Worm (Caenorhabditis elegans) whole organism, mixed stage, embryonic: ENCODE measurements around the gene cwp-2.

ENCODE experiments used
- M03D4.4 ChIP-seq: sonication (generic microtip); optimal IDR thresholded peaks from 2 replicates; lab custom pipeline; 2017; ENCODE audit warnings: mild to moderate bottlenecking, missing genetic modification characterization, missing compliant biosample characterization
- blmp-1 ChIP-seq: fragments of 150-350 bp; optimal IDR thresholded peaks from 2 replicates; lab custom pipeline; 2014; ENCODE audit warnings: missing biosample characterization, missing genetic modification characterization
- ceh-39 ChIP-seq: fragments of 150-350 bp; optimal IDR thresholded peaks from 2 replicates; lab custom pipeline; 2014; ENCODE audit warnings: missing biosample characterization, missing genetic modification characterization
- ceh-43 ChIP-seq: fragments of 200-800 bp; sonication (Bioruptor generic); optimal IDR thresholded peaks from 2 replicates; lab custom pipeline; 2018; ENCODE audit warnings: mild to moderate bottlenecking, missing genetic modification characterization, moderate library complexity, missing compliant biosample characterization
- ceh-83 ChIP-seq: fragments of 200-800 bp; sonication (Bioruptor generic); optimal IDR thresholded peaks from 2 replicates; lab custom pipeline; 2018; ENCODE audit warnings: mild to moderate bottlenecking, missing genetic modification characterization, missing compliant biosample characterization
- ces-1 ChIP-seq: fragments of 150-350 bp; optimal IDR thresholded peaks from 2 replicates; lab custom pipeline; 2014; ENCODE audit warnings: missing biosample characterization, missing genetic modification reagents, missing genetic modification characterization
- cnd-1 ChIP-seq: fragments of 200-800 bp; sonication (Bioruptor generic); optimal IDR thresholded peaks from 2 replicates; lab custom pipeline; 2018; ENCODE audit warnings: mild to moderate bottlenecking, missing genetic modification characterization, missing compliant biosample characterization
- drap-1 ChIP-seq: fragments of 200-800 bp; sonication (Bioruptor generic); optimal IDR thresholded peaks from 3 replicates; lab custom pipeline; 2018; ENCODE audit warnings: mild to moderate bottlenecking, missing genetic modification characterization, missing compliant biosample characterization
- elt-1 ChIP-seq: sonication (generic microtip); optimal IDR thresholded peaks from 2 replicates; lab custom pipeline; 2017; ENCODE audit warnings: missing genetic modification characterization, mild to moderate bottlenecking, missing compliant biosample characterization, antibody characterized with exemption, moderate library complexity, borderline replicate concordance; ENCODE audit not compliant: insufficient read depth
- elt-3 ChIP-seq: fragments of 150-350 bp; optimal IDR thresholded peaks from 2 replicates; lab custom pipeline; 2014; ENCODE audit warnings: missing biosample characterization, missing genetic modification characterization
- flh-1 ChIP-seq: fragments of 200-800 bp; sonication (Bioruptor generic); optimal IDR thresholded peaks from 2 replicates; lab custom pipeline; 2018; ENCODE audit warnings: mild to moderate bottlenecking, missing genetic modification characterization, moderate library complexity, missing compliant biosample characterization
- ham-2 ChIP-seq: fragments of 200-800 bp; sonication (Bioruptor generic); optimal IDR thresholded peaks from 2 replicates; lab custom pipeline; 2018; ENCODE audit warnings: mild to moderate bottlenecking, missing genetic modification characterization, missing compliant biosample characterization
- hlh-1 ChIP-seq: fragments of 150-350 bp; optimal IDR thresholded peaks from 2 replicates; lab custom pipeline; 2014; ENCODE audit warnings: missing biosample characterization, missing genetic modification reagents, missing genetic modification characterization
- lin-32 ChIP-seq: fragments of 200-800 bp; sonication (Bioruptor generic); optimal IDR thresholded peaks from 2 replicates; lab custom pipeline; 2018; ENCODE audit warnings: mild to moderate bottlenecking, missing genetic modification characterization, missing compliant biosample characterization
- lsy-2 ChIP-seq: fragments of 150-350 bp; optimal IDR thresholded peaks from 2 replicates; lab custom pipeline; 2014; ENCODE audit warnings: missing biosample characterization, missing genetic modification characterization
- mab-5 ChIP-seq: fragments of 150-350 bp; optimal IDR thresholded peaks from 2 replicates; lab custom pipeline; 2014; ENCODE audit warnings: missing biosample characterization, missing genetic modification characterization
- mls-2 ChIP-seq: sonication (generic microtip); optimal IDR thresholded peaks from 2 replicates; lab custom pipeline; 2016; ENCODE audit warnings: mild to moderate bottlenecking, missing genetic modification characterization, moderate library complexity, missing compliant biosample characterization
- nhr-12 ChIP-seq: fragments of 150-350 bp; optimal IDR thresholded peaks from 2 replicates; lab custom pipeline; 2014; ENCODE audit warnings: missing biosample characterization, missing genetic modification characterization
- nhr-2 ChIP-seq: fragments of 150-350 bp; optimal IDR thresholded peaks from 2 replicates; lab custom pipeline; 2014; ENCODE audit warnings: missing biosample characterization, missing genetic modification characterization
- nhr-237 ChIP-seq: fragments of 150-350 bp; optimal IDR thresholded peaks from 2 replicates; lab custom pipeline; 2014; ENCODE audit warnings: missing biosample characterization, missing genetic modification characterization
- nhr-28 ChIP-seq: fragments of 150-350 bp; optimal IDR thresholded peaks from 2 replicates; lab custom pipeline; 2014; ENCODE audit warnings: missing biosample characterization, missing genetic modification characterization
- nhr-76 ChIP-seq: sonication (generic microtip); optimal IDR thresholded peaks from 2 replicates; lab custom pipeline; 2017; ENCODE audit warnings: missing biosample characterization, missing genetic modification characterization
- pha-4 ChIP-seq: fragments of 150-350 bp; optimal IDR thresholded peaks from 2 replicates; lab custom pipeline; 2018; ENCODE audit warnings: missing biosample characterization, missing genetic modification reagents, missing genetic modification characterization
- sem-2 ChIP-seq: fragments of 200-800 bp; sonication (Bioruptor generic); optimal IDR thresholded peaks from 2 replicates; lab custom pipeline; 2018; ENCODE audit warnings: mild to moderate bottlenecking, missing genetic modification characterization, missing compliant biosample characterization
- snpc-4 ChIP-seq: fragments of 150-350 bp; optimal IDR thresholded peaks from 2 replicates; lab custom pipeline; 2014; ENCODE audit warnings: missing biosample characterization, missing genetic modification characterization
- sptf-1 ChIP-seq: sonication (generic microtip); optimal IDR thresholded peaks from 2 replicates; lab custom pipeline; 2017; ENCODE audit warnings: mild to moderate bottlenecking, missing genetic modification characterization, moderate library complexity, missing compliant biosample characterization
- tbx-8 ChIP-seq: fragments of 200-800 bp; sonication (Bioruptor generic); optimal IDR thresholded peaks from 2 replicates; lab custom pipeline; 2018; ENCODE audit warnings: mild to moderate bottlenecking, missing genetic modification characterization, moderate library complexity, missing compliant biosample characterization
- unc-120 ChIP-seq: sonication (generic microtip); optimal IDR thresholded peaks from 2 replicates; lab custom pipeline; 2017; ENCODE audit warnings: missing genetic modification characterization, missing compliant biosample characterization; ENCODE audit not compliant: poor library complexity, severe bottlenecking
- unc-39 ChIP-seq: fragments of 150-350 bp; optimal IDR thresholded peaks from 2 replicates; lab custom pipeline; 2014; ENCODE audit warnings: missing biosample characterization, missing genetic modification characterization
- unc-62 ChIP-seq: fragments of 150-350 bp; optimal IDR thresholded peaks from 2 replicates; lab custom pipeline; 2014; ENCODE audit warnings: missing biosample characterization, missing genetic modification reagents, missing genetic modification characterization
- zip-8 ChIP-seq: fragments of 150-350 bp; optimal IDR thresholded peaks from 2 replicates; lab custom pipeline; 2014; ENCODE audit warnings: missing biosample characterization, missing genetic modification characterization
- ztf-11 ChIP-seq: fragments of 150-350 bp; optimal IDR thresholded peaks from 2 replicates; lab custom pipeline; 2014; ENCODE audit warnings: missing biosample characterization, missing genetic modification characterization

The cwp-2 gene

ce11 chrV:4823683-4824391, 18.6 kb downstream of the cwp-2 start:
- no peak for TF ChIP-seq sem-2 (GFP tag; lab: Kevin White, UChicago)
- TF ChIP-seq ceh-43 (GFP tag; lab: Kevin White, UChicago): no peak
- TF ChIP-seq drap-1 (GFP tag; lab: Kevin White, UChicago): no peak
- no peak for TF ChIP-seq snpc-4 (tag; lab: Kevin White, UChicago)
- TF ChIP-seq nhr-76 (tag; lab: Kevin White, UChicago): no peak
- TF ChIP-seq unc-62: no peak
- TF ChIP-seq unc-39 (tag; lab: Kevin White, UChicago): no peak
- no peak for TF ChIP-seq nhr-237 (tag; lab: Kevin White, UChicago)
- TF ChIP-seq pha-4 (tag; lab: Kevin White, UChicago): no peak
- no peak for TF ChIP-seq ham-2 (GFP tag; lab: Kevin White, UChicago)
- no peak for TF ChIP-seq zip-8 (tag; lab: Kevin White, UChicago)
- no peak for TF ChIP-seq lin-32 (GFP tag; lab: Kevin White, UChicago)
- TF ChIP-seq ceh-39: no peak
- TF ChIP-seq mls-2: no peak
- TF ChIP-seq nhr-2 (tag; lab: Kevin White, UChicago): no peak

- no peak for TF ChIP-seq unc-39 (tag; lab: Kevin White, UChicago)
- no peak for TF ChIP-seq unc-120 (tag; lab: Kevin White, UChicago)
- TF ChIP-seq hlh-1 (tag; lab: Kevin White, UChicago): no peak
- TF ChIP-seq elt-3 (tag; lab: Kevin White, UChicago): no peak
- no peak for TF ChIP-seq cnd-1 (tag; lab: Kevin White, UChicago)
- TF ChIP-seq ceh-39: no peak
- TF ChIP-seq ztf-11 (tag; lab: Kevin White, UChicago): no peak
- TF ChIP-seq sptf-1 (tag; lab: Kevin White, UChicago): no peak
- no peak for TF ChIP-seq lsy-2 (tag; lab: Kevin White, UChicago)
- TF ChIP-seq blmp-1 (tag; lab: Kevin White, UChicago): no peak
- no peak for TF ChIP-seq ceh-83 (GFP tag; lab: Kevin White, UChicago)
- no peak for TF ChIP-seq lin-32 (GFP tag; lab: Kevin White, UChicago)
- no peak for TF ChIP-seq nhr-28
- no peak for TF ChIP-seq pha-4 (tag; lab: Kevin White, UChicago)
Observed at ce11 chrV:4823323-4823682, 19.1 kb downstream of the cwp-2 start, which contains the start of gene adss-1. Gene adss-1 (minus strand): TSS chrV:4823423.

DNA sequence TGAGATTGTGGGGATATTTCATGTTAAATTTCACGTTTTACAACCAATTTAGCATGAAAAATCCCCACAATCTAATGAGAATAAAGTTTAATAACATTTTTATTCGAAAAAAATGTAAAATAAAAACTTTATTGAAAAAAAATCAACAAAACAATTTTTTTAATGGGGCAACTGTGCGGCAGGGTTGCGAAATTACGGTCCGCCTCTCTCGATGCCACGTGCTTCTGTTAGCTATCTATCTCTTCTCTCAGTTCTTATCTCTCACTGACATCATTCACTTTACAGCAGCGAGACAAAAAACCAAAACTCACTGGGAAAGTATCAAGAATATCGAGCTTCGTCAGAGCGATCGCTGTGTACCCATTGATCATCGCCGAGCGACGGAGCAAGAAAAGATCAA, 21.8 kb downstream of the cwp-2 start:
- TF ChIP-seq M03D4.4: no peak
- TF ChIP-seq tbx-8 (GFP tag; lab: Kevin White, UChicago): no peak
- no peak for TF ChIP-seq mab-5 (tag; lab: Kevin White, UChicago)
- no peak for TF ChIP-seq mls-2
- no peak for TF ChIP-seq lin-32 (GFP tag; lab: Kevin White, UChicago)
- no peak for TF ChIP-seq ces-1 (GFP tag; lab: Kevin White, UChicago)
- TF ChIP-seq flh-1 (GFP tag; lab: Kevin White, UChicago): no peak
- no peak for TF ChIP-seq nhr-76 (tag; lab: Kevin White, UChicago)
- TF ChIP-seq elt-1: no peak
- TF ChIP-seq unc-62: no peak
- TF ChIP-seq zip-8 (tag; lab: Kevin White, UChicago): no peak
- TF ChIP-seq nhr-28: no peak
- TF ChIP-seq lsy-2 (tag; lab: Kevin White, UChicago): no peak
- no peak for TF ChIP-seq pha-4 (tag; lab: Kevin White, UChicago)

ce11 chrV:4818563-4818962, 23.9 kb downstream of the cwp-2 start, which contains the start of gene ccep-97:
Gene ccep-97 (minus strand): TSS chrV:4818663.
- TF ChIP-seq unc-39 (tag; lab: Kevin White, UChicago): no peak
- TF ChIP-seq pha-4 (tag; lab: Kevin White, UChicago): no peak
- no peak for TF ChIP-seq snpc-4 (tag; lab: Kevin White, UChicago)
- TF ChIP-seq sem-2 (GFP tag; lab: Kevin White, UChicago): no peak
- TF ChIP-seq drap-1 (GFP tag; lab: Kevin White, UChicago): no peak
- TF ChIP-seq zip-8 (tag; lab: Kevin White, UChicago): no peak
- TF ChIP-seq ceh-83 (GFP tag; lab: Kevin White, UChicago): no peak
- TF ChIP-seq nhr-2 (tag; lab: Kevin White, UChicago): no peak
- no peak for TF ChIP-seq M03D4.4
- no peak for TF ChIP-seq cnd-1 (tag; lab: Kevin White, UChicago)
- TF ChIP-seq blmp-1 (tag; lab: Kevin White, UChicago): no peak
- no peak for TF ChIP-seq sptf-1 (tag; lab: Kevin White, UChicago)
- TF ChIP-seq nhr-28: no peak
- no peak for TF ChIP-seq unc-62
- no peak for TF ChIP-seq mab-5 (tag; lab: Kevin White, UChicago)
- TF ChIP-seq nhr-76 (tag; lab: Kevin White, UChicago): no peak
- TF ChIP-seq nhr-237 (tag; lab: Kevin White, UChicago): no peak
- no peak for TF ChIP-seq hlh-1 (tag; lab: Kevin White, UChicago)
- no peak for TF ChIP-seq nhr-12
- TF ChIP-seq flh-1 (GFP tag; lab: Kevin White, UChicago): no peak
